Fruit fly (Drosophila melanogaster) whole organism, wandering third instar larva: Measurements from ENCODE around the gene Ask1.

Experiments used
- N ChIP-seq: fragments of >200 bp; optimal IDR thresholded peaks from 2 replicates; lab custom pipeline; 2018; ENCODE audit warnings: missing biosample characterization, missing external identifiers, missing genetic modification characterization
- dsf ChIP-seq: sonication (Bioruptor generic); optimal IDR thresholded peaks from 2 replicates; lab custom pipeline; 2016; ENCODE audit warnings: missing biosample characterization, missing genetic modification characterization, borderline replicate concordance
- fru ChIP-seq: fragments of 200-800 bp; sonication (Bioruptor generic); optimal IDR thresholded peaks from 3 replicates; lab custom pipeline; 2016; ENCODE audit warnings: missing biosample characterization, mild to moderate bottlenecking, missing genetic modification characterization
- h ChIP-seq: fragments of 200-800 bp; sonication (Bioruptor generic); optimal IDR thresholded peaks from 3 replicates; lab custom pipeline; 2016; ENCODE audit warnings: missing biosample characterization, mild to moderate bottlenecking, missing genetic modification characterization
- pan ChIP-seq: fragments of >200 bp; optimal IDR thresholded peaks from 2 replicates; lab custom pipeline; 2017
- psq ChIP-seq: fragments of 200-800 bp; sonication (Bioruptor generic); optimal IDR thresholded peaks from 3 replicates; lab custom pipeline; 2017; ENCODE audit warnings: missing biosample characterization, mild to moderate bottlenecking, missing genetic modification characterization, moderate library complexity
- sv ChIP-seq: fragments of 200-800 bp; sonication (Bioruptor generic); optimal IDR thresholded peaks from 3 replicates; lab custom pipeline; 2016; ENCODE audit warnings: missing biosample characterization, missing genetic modification characterization
- usp ChIP-seq: fragments of >200 bp; optimal IDR thresholded peaks from 2 replicates; lab custom pipeline; 2017; ENCODE audit warnings: missing biosample characterization, missing genetic modification characterization

- TF ChIP-seq pan (lab: Kevin White, UChicago) = no peak
- no peak for TF ChIP-seq fru (GFP tag; lab: Kevin White, UChicago)
- no peak for TF ChIP-seq usp (GFP tag; lab: Kevin White, UChicago)
- no peak for TF ChIP-seq dsf (GFP tag; lab: Kevin White, UChicago)
- TF ChIP-seq N (GFP tag; lab: Kevin White, UChicago) = no peak
- no peak for TF ChIP-seq h (GFP tag; lab: Kevin White, UChicago)
- TF ChIP-seq psq (GFP tag; lab: Kevin White, UChicago) = no peak
- TF ChIP-seq sv (GFP tag; lab: Kevin White, UChicago) = no peak
Measured at dm6 chr3R:19930913-19931706, 51.6 kb downstream of the Ask1 start.
